Fruit fly (Drosophila melanogaster) whole organism, embryonic: ENCODE results near the gene Atg8b.

Source experiments
- Aef1 ChIP-seq: fragments of 200-800 bp; sonication (Bioruptor generic); IDR thresholded peaks from 3 replicates; pipeline ENCODE4 v1.3.6; 2022; ENCODE audit warnings: missing biosample characterization, missing genetic modification characterization
- Antp ChIP-seq: fragments of 200-800 bp; sonication (Bioruptor generic); optimal IDR thresholded peaks from 3 replicates; lab custom pipeline; 2016; ENCODE audit warnings: missing biosample characterization, missing genetic modification characterization
- B-H2 ChIP-seq: fragments of 200-800 bp; sonication (Bioruptor generic); optimal IDR thresholded peaks from 2 replicates; lab custom pipeline; 2018; ENCODE audit warnings: missing biosample characterization, mild to moderate bottlenecking, missing genetic modification characterization
- Blimp-1 ChIP-seq: fragments of 200-800 bp; sonication (Bioruptor generic); optimal IDR thresholded peaks from 3 replicates; lab custom pipeline; 2018; ENCODE audit warnings: missing biosample characterization, missing genetic modification characterization, mild to moderate bottlenecking, moderate library complexity, missing genetic modification reagents
- CG10209 ChIP-seq: fragments of 200-800 bp; sonication (Bioruptor generic); optimal IDR thresholded peaks from 3 replicates; lab custom pipeline; 2017; ENCODE audit warnings: missing biosample characterization, mild to moderate bottlenecking, missing genetic modification characterization, missing genetic modification reagents
- CG11085 ChIP-seq: fragments of 200-800 bp; sonication (Bioruptor generic); IDR thresholded peaks from 2 replicates; pipeline ENCODE4 v1.3.6; 2022; ENCODE audit warnings: missing biosample characterization, missing genetic modification characterization
- CG12071 ChIP-seq: fragments of 200-800 bp; sonication (Bioruptor generic); optimal IDR thresholded peaks from 3 replicates; lab custom pipeline; 2018; ENCODE audit warnings: missing biosample characterization, mild to moderate bottlenecking, missing genetic modification characterization
- CG12391 ChIP-seq: fragments of 200-800 bp; sonication (Bioruptor generic); optimal IDR thresholded peaks from 3 replicates; lab custom pipeline; 2018; ENCODE audit warnings: missing biosample characterization, mild to moderate bottlenecking, missing genetic modification characterization, moderate library complexity
- CG12769 ChIP-seq: fragments of 200-800 bp; sonication (Bioruptor generic); optimal IDR thresholded peaks from 2 replicates; lab custom pipeline; 2019; ENCODE audit warnings: missing biosample characterization, mild to moderate bottlenecking, missing genetic modification characterization, moderate library complexity
- CG1603 ChIP-seq: fragments of 200-800 bp; sonication (Bioruptor generic); optimal IDR thresholded peaks from 2 replicates; lab custom pipeline; 2019; ENCODE audit warnings: missing biosample characterization, mild to moderate bottlenecking, missing genetic modification characterization, moderate library complexity
- CG17359 ChIP-seq: fragments of 200-800 bp; sonication (Bioruptor generic); optimal IDR thresholded peaks from 3 replicates; lab custom pipeline; 2018; ENCODE audit warnings: missing biosample characterization, mild to moderate bottlenecking, missing genetic modification characterization, moderate library complexity
- CG17802 ChIP-seq: fragments of 200-800 bp; sonication (Bioruptor generic); optimal IDR thresholded peaks from 2 replicates; lab custom pipeline; 2018; ENCODE audit warnings: missing biosample characterization, mild to moderate bottlenecking, missing genetic modification characterization, moderate library complexity
- CG17829 ChIP-seq: fragments of 200-800 bp; optimal IDR thresholded peaks from 2 replicates; lab custom pipeline; 2019; ENCODE audit warnings: missing biosample characterization, mild to moderate bottlenecking, missing genetic modification characterization, moderate library complexity
- CG1832 ChIP-seq: fragments of 200-800 bp; sonication (Bioruptor generic); optimal IDR thresholded peaks from 2 replicates; lab custom pipeline; 2017; ENCODE audit warnings: missing biosample characterization, mild to moderate bottlenecking, missing genetic modification characterization, inconsistent platforms
- CG42726 ChIP-seq: fragments of 200-800 bp; sonication (Bioruptor generic); IDR thresholded peaks from 2 replicates; pipeline ENCODE4 v1.3.6; 2022; ENCODE audit warnings: missing biosample characterization, missing genetic modification characterization; ENCODE audit not compliant: partially characterized antibody
- CG4282 ChIP-seq: fragments of 200-800 bp; sonication (Bioruptor generic); optimal IDR thresholded peaks from 2 replicates; lab custom pipeline; 2016; ENCODE audit warnings: missing biosample characterization, missing genetic modification characterization
- CG7745 ChIP-seq: fragments of 200-800 bp; sonication (Bioruptor generic); optimal IDR thresholded peaks from 2 replicates; lab custom pipeline; 2018; ENCODE audit warnings: missing biosample characterization, mild to moderate bottlenecking, missing genetic modification characterization, moderate library complexity
- Deaf1 ChIP-seq: fragments of 200-800 bp; optimal IDR thresholded peaks from 3 replicates; lab custom pipeline; 2019; ENCODE audit warnings: missing biosample characterization, mild to moderate bottlenecking, missing genetic modification characterization, moderate library complexity
- HLH54F ChIP-seq: fragments of 200-800 bp; sonication (Bioruptor generic); optimal IDR thresholded peaks from 3 replicates; lab custom pipeline; 2016; ENCODE audit warnings: missing biosample characterization, missing genetic modification characterization
- Hand ChIP-seq: fragments of 200-800 bp; sonication (Bioruptor generic); optimal IDR thresholded peaks from 2 replicates; lab custom pipeline; 2017; ENCODE audit warnings: mild to moderate bottlenecking, missing biosample characterization, missing genetic modification reagents, missing genetic modification characterization
- HmgD ChIP-seq: fragments of 200-800 bp; sonication (Bioruptor generic); optimal IDR thresholded peaks from 3 replicates; lab custom pipeline; 2016; ENCODE audit warnings: missing biosample characterization, missing genetic modification characterization
- Hr51 ChIP-seq, 2 experiments: fragments of 200-800 bp; sonication (Bioruptor generic); optimal IDR thresholded peaks; 2 replicates in 1 of 2; 3 replicates in 1 of 2; lab custom pipeline; 2016 to 2018; ENCODE audit warnings: missing biosample characterization in 2 of 2, missing genetic modification characterization in 2 of 2, mild to moderate bottlenecking in 1 of 2, moderate library complexity in 1 of 2
- Kr ChIP-seq: fragments of 200-800 bp; sonication (Bioruptor generic); optimal IDR thresholded peaks from 2 replicates; lab custom pipeline; 2017; ENCODE audit warnings: missing biosample characterization, mild to moderate bottlenecking, missing genetic modification characterization
- Med ChIP-seq: fragments of 200-800 bp; sonication (Bioruptor generic); peaks from one replicate; lab custom pipeline; 2016; ENCODE audit warnings: missing biosample characterization, missing genetic modification characterization, mild to moderate bottlenecking, inconsistent platforms, moderate library complexity
- Mes4 ChIP-seq: fragments of 200-800 bp; sonication (Bioruptor generic); optimal IDR thresholded peaks from 2 replicates; lab custom pipeline; 2016; ENCODE audit warnings: missing biosample characterization, missing genetic modification characterization
- Nf-YC ChIP-seq: fragments of 200-800 bp; optimal IDR thresholded peaks from 3 replicates; lab custom pipeline; 2019; ENCODE audit warnings: missing biosample characterization, mild to moderate bottlenecking, missing genetic modification characterization, moderate library complexity
- YL-1 ChIP-seq: fragments of 200-800 bp; sonication (Bioruptor generic); optimal IDR thresholded peaks from 3 replicates; lab custom pipeline; 2017; ENCODE audit warnings: missing biosample characterization, mild to moderate bottlenecking, missing genetic modification characterization
- abd-A ChIP-seq: fragments of 200-800 bp; sonication (Bioruptor generic); optimal IDR thresholded peaks from 3 replicates; lab custom pipeline; 2019; ENCODE audit warnings: missing biosample characterization, mild to moderate bottlenecking, missing genetic modification characterization, moderate library complexity
- aop ChIP-seq: fragments of 200-800 bp; sonication (Bioruptor generic); IDR thresholded peaks from 2 replicates; pipeline ENCODE4 v1.3.6; 2022; ENCODE audit warnings: missing biosample characterization, missing genetic modification characterization
- bigmax ChIP-seq: fragments of 200-800 bp; sonication (Bioruptor generic); optimal IDR thresholded peaks from 2 replicates; lab custom pipeline; 2018; ENCODE audit warnings: missing biosample characterization, mild to moderate bottlenecking, missing genetic modification characterization
- corto ChIP-seq: fragments of 200-800 bp; sonication (Bioruptor generic); optimal IDR thresholded peaks from 2 replicates; lab custom pipeline; 2016; ENCODE audit warnings: missing biosample characterization, mild to moderate bottlenecking, missing genetic modification characterization, moderate library complexity
- crc ChIP-seq: fragments of 200-800 bp; sonication (Bioruptor generic); optimal IDR thresholded peaks from 2 replicates; lab custom pipeline; 2016; ENCODE audit warnings: missing biosample characterization, missing genetic modification characterization
- dm ChIP-seq: fragments of 200-800 bp; sonication (Bioruptor generic); optimal IDR thresholded peaks from 3 replicates; lab custom pipeline; 2016; ENCODE audit warnings: missing biosample characterization, missing genetic modification characterization
- dmrt99B ChIP-seq: fragments of 200-800 bp; sonication (Bioruptor generic); optimal IDR thresholded peaks from 2 replicates; lab custom pipeline; 2018; ENCODE audit warnings: missing biosample characterization, mild to moderate bottlenecking, missing genetic modification characterization, moderate library complexity
- fd64A ChIP-seq: fragments of 200-800 bp; sonication (Bioruptor generic); optimal IDR thresholded peaks from 3 replicates; lab custom pipeline; 2018; ENCODE audit warnings: missing biosample characterization, mild to moderate bottlenecking, missing genetic modification characterization
- her ChIP-seq: fragments of 200-800 bp; sonication (Bioruptor generic); optimal IDR thresholded peaks from 2 replicates; lab custom pipeline; 2016; ENCODE audit warnings: missing biosample characterization, missing genetic modification characterization
- lbe ChIP-seq: fragments of 200-800 bp; sonication (Bioruptor generic); optimal IDR thresholded peaks from 2 replicates; lab custom pipeline; 2016; ENCODE audit warnings: missing biosample characterization, mild to moderate bottlenecking, missing genetic modification characterization
- mirr ChIP-seq: fragments of 200-800 bp; sonication (Bioruptor generic); optimal IDR thresholded peaks from 3 replicates; lab custom pipeline; 2018; ENCODE audit warnings: missing biosample characterization, mild to moderate bottlenecking, missing genetic modification characterization
- nau ChIP-seq: fragments of 200-800 bp; sonication (Bioruptor generic); optimal IDR thresholded peaks from 3 replicates; lab custom pipeline; 2017; ENCODE audit warnings: missing biosample characterization, mild to moderate bottlenecking, missing genetic modification characterization, missing genetic modification reagents
- nerfin-1 ChIP-seq: fragments of 200-800 bp; sonication (Bioruptor generic); optimal IDR thresholded peaks from 3 replicates; lab custom pipeline; 2019; ENCODE audit warnings: missing biosample characterization, mild to moderate bottlenecking, missing genetic modification characterization, moderate library complexity
- nom ChIP-seq: fragments of 200-800 bp; sonication (Bioruptor generic); optimal IDR thresholded peaks from 2 replicates; lab custom pipeline; 2017; ENCODE audit warnings: missing biosample characterization, missing genetic modification characterization, mild to moderate bottlenecking, moderate library complexity, missing genetic modification reagents
- p53 ChIP-seq: fragments of 200-800 bp; sonication (Bioruptor generic); optimal IDR thresholded peaks from 2 replicates; lab custom pipeline; 2016; ENCODE audit warnings: missing biosample characterization, missing genetic modification characterization
- pfk ChIP-seq: fragments of 200-800 bp; sonication (Bioruptor generic); optimal IDR thresholded peaks from 2 replicates; lab custom pipeline; 2018; ENCODE audit warnings: missing biosample characterization, mild to moderate bottlenecking, missing genetic modification characterization, moderate library complexity
- pum ChIP-seq: fragments of 200-800 bp; sonication (Bioruptor generic); optimal IDR thresholded peaks from 2 replicates; lab custom pipeline; 2016; ENCODE audit warnings: missing biosample characterization, missing genetic modification characterization
- repo ChIP-seq: fragments of 200-800 bp; sonication (Bioruptor generic); optimal IDR thresholded peaks from 2 replicates; lab custom pipeline; 2016; ENCODE audit warnings: missing biosample characterization, missing genetic modification characterization
- run ChIP-seq: fragments of 200-800 bp; sonication (Bioruptor generic); optimal IDR thresholded peaks from 3 replicates; lab custom pipeline; 2018; ENCODE audit warnings: missing biosample characterization, mild to moderate bottlenecking, missing genetic modification characterization
- sens ChIP-seq: fragments of 200-800 bp; sonication (Bioruptor generic); peaks from one replicate; lab custom pipeline; 2016; ENCODE audit warnings: missing biosample characterization, missing genetic modification characterization
- sisA ChIP-seq: fragments of 200-800 bp; sonication (Bioruptor generic); IDR thresholded peaks from 2 replicates; pipeline ENCODE4 v1.3.6; 2022; ENCODE audit warnings: missing biosample characterization, missing genetic modification characterization
- toy ChIP-seq: fragments of 200-800 bp; sonication (Bioruptor generic); IDR thresholded peaks from 2 replicates; pipeline ENCODE4 v1.3.6; 2022; ENCODE audit warnings: missing biosample characterization, missing genetic modification characterization

The Atg8b gene

dm6 chr3R:17716858-17717596 lies 7.8 kb downstream of the Atg8b start (continued):
- TF ChIP-seq run (tag; lab: Kevin White, UChicago) (peak; percentile 37), CG17359 (tag; lab: Kevin White, UChicago) (no peak), HLH54F (GFP tag; lab: Kevin White, UChicago) (peak; percentile 6), dm (peak; percentile 50), Nf-YC (peak; percentile 72), CG17802 (no peak), Aef1 (GFP tag; lab: Robert Waterston, UW) (no peak), CG4282 (peak; percentile 19), aop (no peak), sisA (GFP tag; lab: Robert Waterston, UW) (no peak), nerfin-1 (tag; lab: Kevin White, UChicago) (peak; percentile 46), CG1832 (GFP tag; lab: Kevin White, UChicago) (peak; percentile 98), Antp (GFP tag; lab: Kevin White, UChicago) (peak; percentile 37), nau (GFP tag; lab: Kevin White, UChicago) (peak; percentile 34), bigmax (GFP tag; lab: Kevin White, UChicago) (peak; percentile 95), fd64A (GFP tag; lab: Kevin White, UChicago) (peak; percentile 30), Blimp-1 (GFP tag; lab: Kevin White, UChicago) (peak; percentile 15), repo (GFP tag; lab: Kevin White, UChicago) (no peak), CG7745 (tag; lab: Kevin White, UChicago) (peak; percentile 16), HmgD (GFP tag; lab: Kevin White, UChicago) (peak; percentile 78), nom (peak; percentile 75), p53 (GFP tag; lab: Kevin White, UChicago) (no peak), Hr51 (GFP tag; optimal IDR thresholded peaks at IDR 0.05; lab: Kevin White, UChicago) (peak in 1 of 2 experiments; percentile 19), YL-1 (GFP tag; lab: Kevin White, UChicago) (peak; percentile 49), Med (GFP tag; lab: Kevin White, UChicago) (peak; percentile 94), sens (GFP tag; lab: Kevin White, UChicago) (peak; percentile 79), toy (GFP tag; lab: Robert Waterston, UW) (no peak), CG42726 (GFP tag; lab: Robert Waterston, UW) (no peak), abd-A (tag; lab: Kevin White, UChicago) (peak; percentile 94), Mes4 (peak; percentile 6), B-H2 (GFP tag; lab: Kevin White, UChicago) (peak; percentile 21), Deaf1 (tag; lab: Kevin White, UChicago) (peak; percentile 75), CG12769 (tag; lab: Kevin White, UChicago) (peak; percentile 91), crc (GFP tag; lab: Kevin White, UChicago) (no peak), Hand (GFP tag; lab: Kevin White, UChicago) (peak; percentile 15), CG11085 (GFP tag; lab: Robert Waterston, UW) (no peak), CG1603 (tag; lab: Kevin White, UChicago) (peak; percentile 20), CG12071 (GFP tag; lab: Kevin White, UChicago) (peak; percentile 39), CG17829 (peak; percentile 22), lbe (GFP tag; lab: Kevin White, UChicago) (peak; percentile 87), pfk (GFP tag; lab: Kevin White, UChicago) (peak; percentile 91), CG12391 (peak; percentile 19), corto (peak; percentile 41), CG10209 (GFP tag; lab: Kevin White, UChicago) (no peak), pum (no peak), Kr (no peak), mirr (GFP tag; lab: Kevin White, UChicago) (peak; percentile 70), dmrt99B (tag; lab: Kevin White, UChicago) (peak; percentile 21), her (GFP tag; lab: Kevin White, UChicago) (peak; percentile 51)
